1 fruit fly cellular context compared by ENCODE assay signal in the genomic region with DNA sequence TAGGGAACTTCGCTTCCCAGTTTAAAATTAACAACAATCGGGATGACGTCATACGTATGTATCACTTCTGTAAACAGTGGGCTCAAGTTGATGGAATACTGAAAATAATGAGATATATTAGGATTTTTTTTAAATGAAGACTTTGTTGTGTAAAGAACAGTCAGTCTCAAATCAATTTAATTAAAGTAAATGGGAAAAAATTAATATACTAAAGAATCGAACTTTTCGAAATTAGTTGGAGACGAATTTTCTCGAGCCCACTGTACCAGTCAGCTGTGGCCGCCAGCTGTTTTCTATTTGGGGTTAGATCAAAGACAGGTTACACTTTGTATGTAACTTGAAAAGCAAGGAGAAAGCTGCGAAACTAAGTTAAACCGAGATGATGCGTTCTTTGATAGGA.
TF ChIP-seq lines count a peak whose summit lies in the region.

Gene CG1635, plus strand, starts transcription at position 300 of the 400 bp plus-strand sequence.

TF ChIP-seq in whole organism, embryonic, 481 proteins besides CTCF, POLR2A, EP300 and RAD21 (continued from another document and continues in another):
- TF ChIP-seq hkb (optimal IDR thresholded peaks at IDR 0.05; lab: Kevin White, UChicago) (no peak), hkb (GFP tag; IDR thresholded peaks at IDR 0.05; lab: Robert Waterston, UW) (peak; percentile 100), CG16779 (GFP tag; IDR thresholded peaks at IDR 0.05; lab: Robert Waterston, UW) (peak; percentile 98), GATAe (GFP tag; conservative IDR thresholded peaks at IDR 0.05; lab: Robert Waterston, UW) (peak; percentile 98), sens (GFP tag; lab: Kevin White, UChicago) (peak; percentile 100), trem (tag; optimal IDR thresholded peaks at IDR 0.05; lab: Kevin White, UChicago) (peak; percentile 97), CG1832 (GFP tag; optimal IDR thresholded peaks at IDR 0.05; lab: Kevin White, UChicago) (no peak), CG30431 (GFP tag; optimal IDR thresholded peaks at IDR 0.05; lab: Kevin White, UChicago) (peak; percentile 97), vvl (GFP tag; IDR thresholded peaks at IDR 0.05; lab: Robert Waterston, UW) (peak; percentile 100), stwl (tag; optimal IDR thresholded peaks at IDR 0.05; lab: Kevin White, UChicago) (peak; percentile 75), CG6854 (GFP tag; optimal IDR thresholded peaks at IDR 0.05; lab: Kevin White, UChicago) (peak; percentile 99), Bteb2 (GFP tag; optimal IDR thresholded peaks at IDR 0.05; lab: Kevin White, UChicago) (peak; percentile 99), CG11696 (GFP tag; IDR thresholded peaks at IDR 0.05; lab: Robert Waterston, UW) (peak; percentile 97), vfl (GFP tag; optimal IDR thresholded peaks at IDR 0.05; lab: Kevin White, UChicago) (peak; percentile 97), Sry-β (GFP tag; optimal IDR thresholded peaks at IDR 0.05; lab: Kevin White, UChicago) (peak; percentile 77), zen2 (GFP tag; IDR thresholded peaks at IDR 0.05; lab: Robert Waterston, UW; ENCODE audit: partially characterized antibody) (no peak), exex (tag; optimal IDR thresholded peaks at IDR 0.05; lab: Kevin White, UChicago) (peak; percentile 98), CG11398 (GFP tag; optimal IDR thresholded peaks at IDR 0.05; lab: Kevin White, UChicago) (peak; percentile 98), CG8359 (GFP tag; optimal IDR thresholded peaks at IDR 0.05; lab: Kevin White, UChicago; ENCODE audit: borderline replicate concordance) (peak; percentile 95), Sox102F (GFP tag; optimal IDR thresholded peaks at IDR 0.05; lab: Kevin White, UChicago) (peak; percentile 100), CG11560 (tag; IDR thresholded peaks at IDR 0.05; lab: Robert Waterston, UW) (peak; percentile 92), CG10366 (GFP tag; IDR thresholded peaks at IDR 0.05; lab: Robert Waterston, UW) (peak; percentile 99), esg (GFP tag; conservative IDR thresholded peaks at IDR 0.05; lab: Robert Waterston, UW) (peak; percentile 99), CG2712 (tag; optimal IDR thresholded peaks at IDR 0.05; lab: Kevin White, UChicago) (peak; percentile 100), CG2120 (GFP tag; optimal IDR thresholded peaks at IDR 0.05; lab: Kevin White, UChicago) (peak; percentile 100), CG8281 (tag; optimal IDR thresholded peaks at IDR 0.05; lab: Kevin White, UChicago) (peak; percentile 95), dmrt11E (tag; optimal IDR thresholded peaks at IDR 0.05; lab: Kevin White, UChicago) (peak; percentile 99), Tbp (GFP tag; optimal IDR thresholded peaks at IDR 0.05; lab: Kevin White, UChicago) (no peak), CG9932 (GFP tag; IDR thresholded peaks at IDR 0.05; lab: Robert Waterston, UW) (peak; percentile 100), dpn (GFP tag; optimal IDR thresholded peaks at IDR 0.05; lab: Kevin White, UChicago) (peak; percentile 98 to 99), CG7786 (GFP tag; optimal IDR thresholded peaks at IDR 0.05; lab: Kevin White, UChicago) (peak; percentile 98), corto (GFP tag; optimal IDR thresholded peaks at IDR 0.05; lab: Kevin White, UChicago) (peak; percentile 94), Awh (GFP tag; IDR thresholded peaks at IDR 0.05; lab: Robert Waterston, UW) (peak; percentile 100), CG2129 (GFP tag; IDR thresholded peaks at IDR 0.05; lab: Robert Waterston, UW; ENCODE audit: partially characterized antibody) (no peak), CG15696 (tag; optimal IDR thresholded peaks at IDR 0.05; lab: Kevin White, UChicago) (peak; percentile 98), Abd-B (GFP tag; optimal IDR thresholded peaks at IDR 0.05; lab: Kevin White, UChicago) (peak; percentile 88), ham (GFP tag; IDR thresholded peaks at IDR 0.05; lab: Robert Waterston, UW) (peak; percentile 98), Drgx (GFP tag; IDR thresholded peaks at IDR 0.05; lab: Robert Waterston, UW) (peak; percentile 100), CG15073 (GFP tag; optimal IDR thresholded peaks at IDR 0.05; lab: Kevin White, UChicago) (peak; percentile 86), CG12236 (GFP tag; optimal IDR thresholded peaks at IDR 0.05; lab: Kevin White, UChicago) (peak; percentile 94), so (GFP tag; IDR thresholded peaks at IDR 0.05; lab: Robert Waterston, UW) (peak; percentile 100), slou (GFP tag; optimal IDR thresholded peaks at IDR 0.05; lab: Kevin White, UChicago) (peak; percentile 96), CG8478 (optimal IDR thresholded peaks at IDR 0.05; lab: Kevin White, UChicago) (no peak), br (optimal IDR thresholded peaks at IDR 0.05; lab: Kevin White, UChicago) (no peak), fd3F (GFP tag; optimal IDR thresholded peaks at IDR 0.05; lab: Kevin White, UChicago) (peak; percentile 99), CG11456 (GFP tag; IDR thresholded peaks at IDR 0.05; lab: Robert Waterston, UW) (peak; percentile 99), CG18011 (GFP tag; optimal IDR thresholded peaks at IDR 0.05; lab: Kevin White, UChicago) (peak; percentile 93), unc-4 (GFP tag; IDR thresholded peaks at IDR 0.05; lab: Robert Waterston, UW; ENCODE audit: partially characterized antibody) (0 out of 2 replicates have a peak, but pooled peaks have one; percentile 45), kni (GFP tag; optimal IDR thresholded peaks at IDR 0.05; lab: Kevin White, UChicago) (peak; percentile 99), CG18764 (GFP tag; optimal IDR thresholded peaks at IDR 0.05; lab: Kevin White, UChicago) (peak; percentile 97), Oli (tag; optimal IDR thresholded peaks at IDR 0.05; lab: Kevin White, UChicago) (peak; percentile 100), ash1 (GFP tag; optimal IDR thresholded peaks at IDR 0.05; lab: Kevin White, UChicago) (peak; percentile 95), Chrac-16 (GFP tag; optimal IDR thresholded peaks at IDR 0.05; lab: Kevin White, UChicago) (peak; percentile 98), Optix (GFP tag; IDR thresholded peaks at IDR 0.05; lab: Robert Waterston, UW) (peak; percentile 96), CG13624 (GFP tag; optimal IDR thresholded peaks at IDR 0.05; lab: Kevin White, UChicago) (peak; percentile 94), CG4730 (GFP tag; IDR thresholded peaks at IDR 0.05; lab: Robert Waterston, UW) (peak; percentile 99), CG7556 (GFP tag; optimal IDR thresholded peaks at IDR 0.05; lab: Kevin White, UChicago) (peak; percentile 100), otp (GFP tag; IDR thresholded peaks at IDR 0.05; lab: Robert Waterston, UW) (peak; percentile 99), Nf-YA (GFP tag; IDR thresholded peaks at IDR 0.05; lab: Robert Waterston, UW) (peak; percentile 98), CG6683 (GFP tag; optimal IDR thresholded peaks at IDR 0.05; lab: Kevin White, UChicago) (peak; percentile 98), CG4854 (GFP tag; optimal IDR thresholded peaks at IDR 0.05; lab: Kevin White, UChicago) (peak; percentile 97), CG9609 (GFP tag; optimal IDR thresholded peaks at IDR 0.05; lab: Kevin White, UChicago) (peak; percentile 97), CG12769 (tag; optimal IDR thresholded peaks at IDR 0.05; lab: Kevin White, UChicago) (peak; percentile 99), sob (GFP tag; IDR thresholded peaks at IDR 0.05; lab: Robert Waterston, UW) (peak; percentile 100), gsb (GFP tag; IDR thresholded peaks at IDR 0.05; lab: Robert Waterston, UW) (peak; percentile 99), CG18599 (GFP tag; optimal IDR thresholded peaks at IDR 0.05; lab: Kevin White, UChicago) (peak; percentile 100), CG15479 (GFP tag; optimal IDR thresholded peaks at IDR 0.05; lab: Kevin White, UChicago) (peak; percentile 85), NfI (GFP tag; optimal IDR thresholded peaks at IDR 0.05; lab: Kevin White, UChicago) (peak; percentile 100), CG4424 (GFP tag; optimal IDR thresholded peaks at IDR 0.05; lab: Kevin White, UChicago) (peak; percentile 99), HHEX (GFP tag; optimal IDR thresholded peaks at IDR 0.05; lab: Kevin White, UChicago) (peak; percentile 99), CG12071 (GFP tag; optimal IDR thresholded peaks at IDR 0.05; lab: Kevin White, UChicago) (peak; percentile 99), CG6791 (GFP tag; IDR thresholded peaks at IDR 0.05; lab: Robert Waterston, UW; ENCODE audit: partially characterized antibody) (peak; percentile 66; the same call in 2 of the 3 replicates), Dip2 (GFP tag; IDR thresholded peaks at IDR 0.05; lab: Robert Waterston, UW) (peak; percentile 78), nau (GFP tag; optimal IDR thresholded peaks at IDR 0.05; lab: Kevin White, UChicago) (no peak), CG12744 (GFP tag; optimal IDR thresholded peaks at IDR 0.05; lab: Kevin White, UChicago) (peak; percentile 99), lov (optimal IDR thresholded peaks at IDR 0.05; lab: Kevin White, UChicago) (no peak), lov (GFP tag; IDR thresholded peaks at IDR 0.05; lab: Robert Waterston, UW) (peak; percentile 98), CG9797 (GFP tag; optimal IDR thresholded peaks at IDR 0.05; lab: Kevin White, UChicago) (peak; percentile 64), crc (GFP tag; optimal IDR thresholded peaks at IDR 0.05; lab: Kevin White, UChicago) (peak; percentile 97), jigr1 (GFP tag; IDR thresholded peaks at IDR 0.05; lab: Robert Waterston, UW) (peak; percentile 97), her (GFP tag; optimal IDR thresholded peaks at IDR 0.05; lab: Kevin White, UChicago) (peak; percentile 96), chinmo (GFP tag; IDR thresholded peaks at IDR 0.05; lab: Robert Waterston, UW; ENCODE audit: partially characterized antibody) (no peak), aop (GFP tag; IDR thresholded peaks at IDR 0.05; lab: Robert Waterston, UW) (peak; percentile 95), Aef1 (GFP tag; IDR thresholded peaks at IDR 0.05; lab: Robert Waterston, UW) (peak; percentile 99), Spps (tag; optimal IDR thresholded peaks at IDR 0.05; lab: Kevin White, UChicago) (peak; percentile 100), CG6654 (GFP tag; optimal IDR thresholded peaks at IDR 0.05; lab: Kevin White, UChicago) (peak; percentile 93), CG17186 (GFP tag; optimal IDR thresholded peaks at IDR 0.05; lab: Kevin White, UChicago) (peak; percentile 94), CG2875 (GFP tag; optimal IDR thresholded peaks at IDR 0.05; lab: Kevin White, UChicago) (peak; percentile 99), C15 (GFP tag; IDR thresholded peaks at IDR 0.05; lab: Robert Waterston, UW) (peak; percentile 99), CG10267 (tag; optimal IDR thresholded peaks at IDR 0.05; lab: Kevin White, UChicago) (peak; percentile 99), Neu2 (GFP tag; optimal IDR thresholded peaks at IDR 0.05; lab: Kevin White, UChicago; ENCODE audit: borderline replicate concordance) (peak; percentile 83), CG17802 (tag; optimal IDR thresholded peaks at IDR 0.05; lab: Kevin White, UChicago) (peak; percentile 92), Ravus (GFP tag; IDR thresholded peaks at IDR 0.05; lab: Robert Waterston, UW) (peak; percentile 98), CG14667 (GFP tag; IDR thresholded peaks at IDR 0.05; lab: Robert Waterston, UW) (peak; percentile 98), BtbVII (GFP tag; optimal IDR thresholded peaks at IDR 0.05; lab: Kevin White, UChicago) (peak; percentile 100), CG10321 (GFP tag; IDR thresholded peaks at IDR 0.05; lab: Robert Waterston, UW) (peak; percentile 90), CG14050 (GFP tag; IDR thresholded peaks at IDR 0.05; lab: Robert Waterston, UW) (peak; percentile 99), tx (GFP tag; optimal IDR thresholded peaks at IDR 0.05; lab: Kevin White, UChicago) (peak; percentile 98), CG5180 (GFP tag; optimal IDR thresholded peaks at IDR 0.05; lab: Kevin White, UChicago) (peak; percentile 93), CG14014 (GFP tag; IDR thresholded peaks at IDR 0.05; lab: Robert Waterston, UW) (peak; percentile 100), CG10209 (GFP tag; optimal IDR thresholded peaks at IDR 0.05; lab: Kevin White, UChicago) (peak; percentile 99), sqz (GFP tag; optimal IDR thresholded peaks at IDR 0.05; lab: Kevin White, UChicago) (peak; percentile 99), CG7963 (GFP tag; IDR thresholded peaks at IDR 0.05; lab: Robert Waterston, UW; ENCODE audit: partially characterized antibody) (peak; percentile 43; the same call in 1 of the 3 replicates), CG17385 (GFP tag; optimal IDR thresholded peaks at IDR 0.05; lab: Kevin White, UChicago) (peak; percentile 100), CG17328 (GFP tag; IDR thresholded peaks at IDR 0.05; lab: Robert Waterston, UW) (peak; percentile 100), fd96Cb (tag; optimal IDR thresholded peaks at IDR 0.05; lab: Kevin White, UChicago) (peak; percentile 99), Dref (GFP tag; IDR thresholded peaks at IDR 0.05; lab: Robert Waterston, UW) (peak; percentile 50), CG10979 (tag; optimal IDR thresholded peaks at IDR 0.05; lab: Kevin White, UChicago) (peak; percentile 99), Sry-δ (GFP tag; optimal IDR thresholded peaks at IDR 0.05; lab: Kevin White, UChicago) (peak; percentile 72), Gug (GFP tag; IDR thresholded peaks at IDR 0.05; lab: Robert Waterston, UW) (peak; percentile 96), CG1647 (GFP tag; optimal IDR thresholded peaks at IDR 0.05; lab: Kevin White, UChicago) (peak; percentile 96), CG10274 (GFP tag; optimal IDR thresholded peaks at IDR 0.05; lab: Kevin White, UChicago) (peak; percentile 94), CG8290 (GFP tag; optimal IDR thresholded peaks at IDR 0.05; lab: Kevin White, UChicago) (peak; percentile 96), CG8290 (tag; optimal IDR thresholded peaks at IDR 0.05; lab: Kevin White, UChicago) (peak; percentile 95 to 99), CG9437 (GFP tag; optimal IDR thresholded peaks at IDR 0.05; lab: Kevin White, UChicago) (peak; percentile 96), crol (GFP tag; IDR thresholded peaks at IDR 0.05; lab: Robert Waterston, UW) (peak; percentile 85), CG11085 (GFP tag; IDR thresholded peaks at IDR 0.05; lab: Robert Waterston, UW) (peak; percentile 98), CG15269 (tag; optimal IDR thresholded peaks at IDR 0.05; lab: Kevin White, UChicago) (peak; percentile 100), NK7.1 (GFP tag; optimal IDR thresholded peaks at IDR 0.05; lab: Kevin White, UChicago) (peak; percentile 98), scrt (GFP tag; optimal IDR thresholded peaks at IDR 0.05; lab: Kevin White, UChicago) (peak; percentile 98), CG34376 (GFP tag; optimal IDR thresholded peaks at IDR 0.05; lab: Kevin White, UChicago) (peak; percentile 100), Camta (GFP tag; optimal IDR thresholded peaks at IDR 0.05; lab: Kevin White, UChicago) (peak; percentile 98), zfh2 (GFP tag; optimal IDR thresholded peaks at IDR 0.05; lab: Kevin White, UChicago) (peak; percentile 98), pb (GFP tag; optimal IDR thresholded peaks at IDR 0.05; lab: Kevin White, UChicago) (peak; percentile 97), dmrt99B (tag; optimal IDR thresholded peaks at IDR 0.05; lab: Kevin White, UChicago) (peak; percentile 100)
